Worm (Caenorhabditis elegans): ENCODE measurements around the gene F57G4.10.
A peak's percentile ranks its signal among the peaks of the same experiment; 100 is the strongest.
"Not testable (repeated sequence)": the region's sequence is repeated elsewhere in the genome, so short reads cannot be mapped to it uniquely, and the experiment has no call there.

Gene F57G4.10

ce11 chrV:17601520-17601919 is 27.1 kb upstream of the F57G4.10 start, which contains the start of gene ztf-25:
Gene ztf-25, plus strand, starts transcription at chrV:17601820.
- TF ChIP-seq T07F8.4 (tag; optimal IDR thresholded peaks at IDR 0.05) (no peak), madf-6 (GFP tag; IDR thresholded peaks at IDR 0.05) (0 out of 2 replicates have a peak, but pooled peaks have one; percentile 25), chd-7 (tag; optimal IDR thresholded peaks at IDR 0.05) (no peak)

- 0 out of 2 replicates have a peak, but pooled peaks have one; percentile 39 for TF ChIP-seq F37B4.10 (GFP tag; IDR thresholded peaks at IDR 0.05)
Observed at ce11 chrV:17606050-17606449, 22.6 kb upstream of the F57G4.10 start, which contains the start of gene Y6G8.16. Gene Y6G8.16, plus strand, starts transcription at chrV:17606350.

- TF ChIP-seq nfya-1 (tag; optimal IDR thresholded peaks at IDR 0.05; ENCODE audit: borderline replicate concordance, insufficient read depth) (no peak), dpff-1 (tag; optimal IDR thresholded peaks at IDR 0.05) (no peak), B0019.2 (GFP tag; conservative IDR thresholded peaks at IDR 0.05) (no peak), bed-1 (GFP tag; IDR thresholded peaks at IDR 0.05) (no peak), cebp-2 (GFP tag; IDR thresholded peaks at IDR 0.05) (no peak), nfya-2 (GFP tag; IDR thresholded peaks at IDR 0.05) (no peak), him-1 (tag; optimal IDR thresholded peaks at IDR 0.05) (no peak), tbx-9 (tag; optimal IDR thresholded peaks at IDR 0.05; ENCODE audit: borderline replicate concordance) (no peak), T26A5.8 (tag; optimal IDR thresholded peaks at IDR 0.05) (no peak), lin-40 (tag; optimal IDR thresholded peaks at IDR 0.05) (no peak), ccch-3 (GFP tag; optimal IDR thresholded peaks at IDR 0.05) (no peak)
Observed at ce11 chrV:17607797-17608196, 20.9 kb upstream of the F57G4.10 start, which contains the start of gene srz-91. Gene srz-91, plus strand, starts transcription at chrV:17608097.

- TF ChIP-seq F22D6.2 (tag; optimal IDR thresholded peaks at IDR 0.05); F39B2.1 (GFP tag; IDR thresholded peaks at IDR 0.05); lsy-27 (tag; optimal IDR thresholded peaks at IDR 0.05; ENCODE audit: borderline replicate concordance, insufficient read depth): not testable (repeated sequence)
Observed at ce11 chrV:17610503-17610902, 18.2 kb upstream of the F57G4.10 start, which contains the start of gene Y6G8.15. Gene Y6G8.15, minus strand, starts transcription at chrV:17610603.

- no peak for TF ChIP-seq rcor-1 (GFP tag; IDR thresholded peaks at IDR 0.05)
- TF ChIP-seq repo-1 (tag; optimal IDR thresholded peaks at IDR 0.05): no peak
- no peak for TF ChIP-seq attf-3 (GFP tag; conservative IDR thresholded peaks at IDR 0.05)
- TF ChIP-seq let-526 (GFP tag; IDR thresholded peaks at IDR 0.05): no peak
- no peak for TF ChIP-seq nhr-120 (GFP tag; IDR thresholded peaks at IDR 0.05)
- no peak for TF ChIP-seq egl-44 (GFP tag; IDR thresholded peaks at IDR 0.05)
- TF ChIP-seq cebp-1 (GFP tag; IDR thresholded peaks at IDR 0.05): no peak
- TF ChIP-seq cebp-1 (tag; optimal IDR thresholded peaks at IDR 0.05): no peak
- TF ChIP-seq somi-1 (GFP tag; optimal IDR thresholded peaks at IDR 0.05): no peak
- TF ChIP-seq ztf-22 (GFP tag; optimal IDR thresholded peaks at IDR 0.05): no peak
- TF ChIP-seq snpc-4 (GFP tag; optimal IDR thresholded peaks at IDR 0.05): no peak
- no peak for TF ChIP-seq snpc-4 (tag; optimal IDR thresholded peaks at IDR 0.05)
- TF ChIP-seq lsl-1 (GFP tag; optimal IDR thresholded peaks at IDR 0.05): no peak
- no peak for TF ChIP-seq lin-40 (tag; optimal IDR thresholded peaks at IDR 0.05)
- no peak for TF ChIP-seq mcd-1 (GFP tag; IDR thresholded peaks at IDR 0.05)
- TF ChIP-seq T07F8.4 (tag; optimal IDR thresholded peaks at IDR 0.05): no peak
- TF ChIP-seq tlf-1 (GFP tag; optimal IDR thresholded peaks at IDR 0.05): no peak
Observed at ce11 chrV:17614251-17614650, 14.4 kb upstream of the F57G4.10 start, which contains the start of gene Y6G8.14. Gene Y6G8.14, minus strand, starts transcription at chrV:17614351.
